Worm (Caenorhabditis elegans) whole organism, late embryonic: ENCODE measurements around the gene srw-2.

Experiments
- C38D4.7 ChIP-seq: fragments of 200-800 bp; sonication (Bioruptor generic); optimal IDR thresholded peaks from 2 replicates; lab custom pipeline; 2018; ENCODE audit warnings: mild to moderate bottlenecking, missing genetic modification characterization, moderate library complexity, missing compliant biosample characterization
- F13H6.1 ChIP-seq: sonication (generic microtip); optimal IDR thresholded peaks from 2 replicates; lab custom pipeline; 2016; ENCODE audit warnings: missing genetic modification characterization, missing compliant biosample characterization
- ceh-14 ChIP-seq: sonication (generic microtip); optimal IDR thresholded peaks from 2 replicates; lab custom pipeline; 2016; ENCODE audit warnings: missing genotype, missing genetic modification characterization, missing compliant biosample characterization
- ceh-18 ChIP-seq: sonication (generic microtip); optimal IDR thresholded peaks from 2 replicates; lab custom pipeline; 2016; ENCODE audit warnings: missing genetic modification characterization, missing compliant biosample characterization
- ceh-2 ChIP-seq: sonication (generic microtip); optimal IDR thresholded peaks from 2 replicates; lab custom pipeline; 2016; ENCODE audit warnings: missing genotype, missing genetic modification characterization, missing compliant biosample characterization
- ceh-22 ChIP-seq: sonication (generic microtip); optimal IDR thresholded peaks from 2 replicates; lab custom pipeline; 2017; ENCODE audit warnings: missing biosample characterization, missing genetic modification characterization
- ceh-30 ChIP-seq: fragments of 150-350 bp; optimal IDR thresholded peaks from 2 replicates; lab custom pipeline; 2014; ENCODE audit warnings: missing biosample characterization, missing genetic modification characterization
- ceh-34 ChIP-seq: sonication (generic microtip); optimal IDR thresholded peaks from 2 replicates; lab custom pipeline; 2016; ENCODE audit warnings: mild to moderate bottlenecking, missing genetic modification characterization, missing compliant biosample characterization
- ceh-9 ChIP-seq: sonication (generic microtip); optimal IDR thresholded peaks from 2 replicates; lab custom pipeline; 2016; ENCODE audit warnings: mild to moderate bottlenecking, missing genetic modification characterization, inconsistent platforms, missing compliant biosample characterization
- dmd-4 ChIP-seq: sonication (generic microtip); optimal IDR thresholded peaks from 2 replicates; lab custom pipeline; 2016; ENCODE audit warnings: borderline replicate concordance, missing genetic modification characterization, missing compliant biosample characterization
- dve-1 ChIP-seq: sonication (generic microtip); optimal IDR thresholded peaks from 2 replicates; lab custom pipeline; 2017; ENCODE audit warnings: antibody characterized with exemption, mild to moderate bottlenecking, missing genetic modification characterization, missing compliant biosample characterization
- eyg-1 ChIP-seq: sonication (generic microtip); optimal IDR thresholded peaks from 2 replicates; lab custom pipeline; 2016; ENCODE audit warnings: missing genotype, missing genetic modification characterization, missing compliant biosample characterization
- fax-1 ChIP-seq: sonication (generic microtip); optimal IDR thresholded peaks from 2 replicates; lab custom pipeline; 2016; ENCODE audit warnings: missing genotype, missing genetic modification characterization, missing compliant biosample characterization
- fkh-6 ChIP-seq: sonication (generic microtip); optimal IDR thresholded peaks from 2 replicates; lab custom pipeline; 2016; ENCODE audit warnings: missing genetic modification characterization, missing compliant biosample characterization
- gmeb-2 ChIP-seq: sonication (generic microtip); optimal IDR thresholded peaks from 2 replicates; lab custom pipeline; 2016; ENCODE audit warnings: missing genetic modification characterization, inconsistent platforms, missing compliant biosample characterization
- hlh-15 ChIP-seq: sonication (generic microtip); optimal IDR thresholded peaks from 2 replicates; lab custom pipeline; 2016; ENCODE audit warnings: missing genetic modification characterization, missing compliant biosample characterization
- hlh-30 ChIP-seq: sonication (generic microtip); optimal IDR thresholded peaks from 2 replicates; lab custom pipeline; 2017; ENCODE audit warnings: antibody characterized with exemption, missing genetic modification characterization, missing compliant biosample characterization; ENCODE audit not compliant: insufficient read depth
- hlh-8 ChIP-seq: sonication (generic microtip); optimal IDR thresholded peaks from 2 replicates; lab custom pipeline; 2016; ENCODE audit warnings: missing genotype, missing genetic modification characterization, missing compliant biosample characterization
- lim-6 ChIP-seq: sonication (generic microtip); optimal IDR thresholded peaks from 2 replicates; lab custom pipeline; 2016; ENCODE audit warnings: missing genetic modification characterization, missing compliant biosample characterization
- lin-11 ChIP-seq: fragments of 200-800 bp; sonication (Bioruptor generic); optimal IDR thresholded peaks from 2 replicates; lab custom pipeline; 2018; ENCODE audit warnings: mild to moderate bottlenecking, missing genetic modification characterization, missing compliant biosample characterization
- madf-2 ChIP-seq: sonication (generic microtip); optimal IDR thresholded peaks from 2 replicates; lab custom pipeline; 2017; ENCODE audit warnings: missing genetic modification characterization, missing compliant biosample characterization
- nfya-1 ChIP-seq: sonication (generic microtip); optimal IDR thresholded peaks from 2 replicates; lab custom pipeline; 2017; ENCODE audit warnings: missing genetic modification characterization, mild to moderate bottlenecking, missing compliant biosample characterization, antibody characterized with exemption, moderate library complexity
- nhr-11 ChIP-seq: fragments of 150-350 bp; optimal IDR thresholded peaks from 2 replicates; lab custom pipeline; 2014; ENCODE audit warnings: missing biosample characterization, missing genetic modification characterization
- npax-4 ChIP-seq: sonication (generic microtip); optimal IDR thresholded peaks from 2 replicates; lab custom pipeline; 2016; ENCODE audit warnings: missing genetic modification characterization, missing compliant biosample characterization
- pag-3 ChIP-seq: sonication (generic microtip); optimal IDR thresholded peaks from 2 replicates; lab custom pipeline; 2016; ENCODE audit warnings: missing compliant biosample characterization, missing genetic modification characterization, borderline replicate concordance
- pat-9 ChIP-seq: fragments of 200-800 bp; sonication (Bioruptor generic); optimal IDR thresholded peaks from 2 replicates; lab custom pipeline; 2018; ENCODE audit warnings: mild to moderate bottlenecking, missing genetic modification characterization, moderate library complexity, missing compliant biosample characterization
- pax-1 ChIP-seq: fragments of 150-350 bp; optimal IDR thresholded peaks from 2 replicates; lab custom pipeline; 2014; ENCODE audit warnings: missing biosample characterization, missing genetic modification characterization
- pqm-1 ChIP-seq: sonication (generic microtip); optimal IDR thresholded peaks from 2 replicates; lab custom pipeline; 2016; ENCODE audit warnings: missing genetic modification characterization, missing compliant biosample characterization
- rnt-1 ChIP-seq: sonication (generic microtip); optimal IDR thresholded peaks from 2 replicates; lab custom pipeline; 2016; ENCODE audit warnings: missing genetic modification characterization, missing compliant biosample characterization
- sdc-2 ChIP-seq: sonication (generic microtip); optimal IDR thresholded peaks from 2 replicates; lab custom pipeline; 2016; ENCODE audit warnings: missing genotype, missing genetic modification characterization, missing compliant biosample characterization
- sox-4 ChIP-seq: sonication (generic microtip); optimal IDR thresholded peaks from 2 replicates; lab custom pipeline; 2017; ENCODE audit warnings: mild to moderate bottlenecking, missing genetic modification characterization, inconsistent platforms, missing compliant biosample characterization
- tbx-7 ChIP-seq: sonication (generic microtip); optimal IDR thresholded peaks from 2 replicates; lab custom pipeline; 2016; ENCODE audit warnings: missing genotype, missing genetic modification characterization, missing compliant biosample characterization
- ttx-3 ChIP-seq: sonication (generic microtip); optimal IDR thresholded peaks from 2 replicates; lab custom pipeline; 2016; ENCODE audit warnings: missing genetic modification reagents, missing genetic modification characterization, missing compliant biosample characterization
- unc-3 ChIP-seq, 2 experiments: fragments of 200-800 bp in 1 of 2; sonication (Bioruptor generic) in 1 of 2; sonication (generic microtip) in 1 of 2; conservative IDR thresholded peaks in 1 of 2; optimal IDR thresholded peaks in 1 of 2; 2 replicates each; pipeline versions ENCODE4 v1.3.6 to Lab custom; 2016 to 2022; ENCODE audit warnings: missing compliant biosample characterization in 2 of 2, missing genetic modification characterization in 2 of 2, missing genetic modification reagents in 1 of 2
- unc-42 ChIP-seq: sonication (generic microtip); optimal IDR thresholded peaks from 2 replicates; lab custom pipeline; 2016; ENCODE audit warnings: missing genotype, missing genetic modification characterization, missing compliant biosample characterization
- unc-55 ChIP-seq: sonication (generic microtip); optimal IDR thresholded peaks from 2 replicates; lab custom pipeline; 2017; ENCODE audit warnings: missing biosample characterization, missing genetic modification reagents, missing genetic modification characterization
- unc-86 ChIP-seq: sonication (generic microtip); optimal IDR thresholded peaks from 2 replicates; lab custom pipeline; 2016; ENCODE audit warnings: missing genetic modification characterization, missing compliant biosample characterization
- ztf-16 ChIP-seq: sonication (generic microtip); optimal IDR thresholded peaks from 2 replicates; lab custom pipeline; 2017; ENCODE audit warnings: missing genetic modification characterization, missing compliant biosample characterization

Gene srw-2

DNA sequence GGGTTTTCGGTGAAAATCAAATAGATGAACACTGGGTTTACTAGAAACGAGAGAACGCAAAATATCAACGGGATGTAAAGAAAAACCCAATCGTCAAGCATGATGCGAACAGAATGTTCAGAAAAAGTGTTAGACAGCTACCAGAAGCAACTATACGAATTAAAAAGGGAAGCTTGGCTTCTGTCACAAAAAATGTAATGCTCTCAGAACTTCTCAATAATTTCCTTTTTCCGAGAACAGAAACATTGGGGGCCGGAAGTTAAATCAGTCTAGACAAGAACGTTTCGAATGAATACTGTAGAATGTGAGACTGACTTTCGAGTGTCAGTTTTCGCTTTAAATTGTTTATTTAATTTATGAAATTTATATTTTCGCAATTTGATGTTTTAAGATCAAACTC, 29.1 kb downstream of the srw-2 start, which contains the start of gene srj-54:
srj-54 (minus strand) TSS at position 101 of the 400 bp plus-strand sequence.
- TF ChIP-seq lim-6 (tag; lab: Kevin White, UChicago): no peak
- no peak for TF ChIP-seq tbx-7
- no peak for TF ChIP-seq hlh-8
- TF ChIP-seq hlh-30 (tag; lab: Kevin White, UChicago): no peak
- TF ChIP-seq ceh-18 (tag; lab: Kevin White, UChicago): no peak
- no peak for TF ChIP-seq pat-9 (tag; lab: Kevin White, UChicago)
- TF ChIP-seq ceh-30: no peak
- no peak for TF ChIP-seq C38D4.7 (GFP tag; lab: Kevin White, UChicago)
- no peak for TF ChIP-seq lin-11 (tag; lab: Kevin White, UChicago)
- no peak for TF ChIP-seq unc-42 (tag; lab: Kevin White, UChicago)
- TF ChIP-seq ztf-16 (tag; lab: Kevin White, UChicago): no peak
- no peak for TF ChIP-seq ttx-3 (tag; lab: Kevin White, UChicago)
- TF ChIP-seq ceh-14 (tag; lab: Kevin White, UChicago): no peak
- TF ChIP-seq unc-86: no peak
- no peak for TF ChIP-seq unc-3 (GFP tag; conservative IDR thresholded peaks at IDR 0.05; lab: Robert Waterston, UW)
- no peak for TF ChIP-seq unc-3 (tag; optimal IDR thresholded peaks at IDR 0.05; lab: Kevin White, UChicago)
- TF ChIP-seq sox-4 (tag; lab: Kevin White, UChicago): no peak
- TF ChIP-seq pag-3: no peak
- TF ChIP-seq sdc-2: no peak
- no peak for TF ChIP-seq dve-1 (tag; lab: Kevin White, UChicago)
- TF ChIP-seq ceh-22 (tag; lab: Kevin White, UChicago): no peak
- TF ChIP-seq, all 69 proteins: peak for 0

DNA sequence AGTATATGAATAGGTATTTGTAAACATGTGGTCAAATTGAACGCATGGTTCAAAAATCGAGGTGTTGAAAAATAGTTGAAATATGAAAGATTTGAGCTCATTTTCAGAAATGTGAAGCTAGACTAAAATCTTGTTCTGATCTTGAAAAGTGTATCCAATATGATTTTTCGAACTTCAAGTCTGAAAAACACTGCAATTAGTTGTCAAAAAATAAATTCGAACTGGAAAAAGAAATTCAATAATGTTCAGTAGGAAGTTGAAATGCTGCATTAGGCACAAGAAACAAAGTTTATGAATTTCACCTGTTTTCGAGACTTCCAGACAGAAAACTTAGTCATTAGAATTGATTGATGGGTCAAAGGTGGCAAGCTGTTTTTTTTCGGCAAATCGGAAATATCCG, 30.8 kb downstream of the srw-2 start, which contains the start of gene srh-270:
srh-270 (minus strand) TSS at position 101 of the 400 bp plus-strand sequence.
- no peak for TF ChIP-seq fkh-6
- TF ChIP-seq unc-55 (GFP tag; lab: Kevin White, UChicago): no peak
- TF ChIP-seq ceh-18 (tag; lab: Kevin White, UChicago): no peak
- TF ChIP-seq pax-1 (tag; lab: Kevin White, UChicago): no peak
- no peak for TF ChIP-seq ceh-2 (tag; lab: Kevin White, UChicago)
- no peak for TF ChIP-seq hlh-30 (tag; lab: Kevin White, UChicago)
- TF ChIP-seq pat-9 (tag; lab: Kevin White, UChicago): no peak
- TF ChIP-seq dmd-4 (tag; lab: Kevin White, UChicago): no peak
- no peak for TF ChIP-seq lim-6 (tag; lab: Kevin White, UChicago)
- TF ChIP-seq ceh-34 (tag; lab: Kevin White, UChicago): no peak
- TF ChIP-seq ceh-9 (tag; lab: Kevin White, UChicago): no peak
- TF ChIP-seq fax-1 (tag; lab: Kevin White, UChicago): no peak
- TF ChIP-seq nhr-11 (tag; lab: Kevin White, UChicago): no peak
- TF ChIP-seq madf-2 (tag; lab: Kevin White, UChicago): no peak
- no peak for TF ChIP-seq nfya-1
- no peak for TF ChIP-seq eyg-1 (tag; lab: Kevin White, UChicago)
- no peak for TF ChIP-seq rnt-1 (tag; lab: Kevin White, UChicago)
- no peak for TF ChIP-seq ceh-14 (tag; lab: Kevin White, UChicago)

DNA sequence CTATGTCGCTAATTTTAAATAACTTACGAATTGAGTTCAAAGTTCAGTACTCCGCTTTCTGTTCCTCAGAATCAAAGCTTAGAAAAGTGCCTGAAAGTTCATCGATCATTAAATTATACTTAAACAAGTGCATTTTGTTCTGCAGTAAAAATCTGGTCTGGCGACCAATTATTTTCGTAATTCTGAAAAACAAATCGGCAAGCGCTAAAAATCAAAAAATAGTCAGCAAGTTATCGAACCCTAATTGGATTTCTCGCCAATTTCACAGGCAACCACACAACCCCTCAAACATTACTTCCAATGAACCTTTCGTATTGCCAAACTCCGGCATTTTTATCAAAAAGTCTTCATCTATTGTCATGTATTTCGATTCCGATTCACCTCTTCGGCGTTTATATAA, 32.4 kb downstream of the srw-2 start, which contains the start of gene srh-272:
srh-272 (plus strand) TSS at position 301 of the 400 bp plus-strand sequence.
- TF ChIP-seq pqm-1 (tag; lab: Kevin White, UChicago): no peak
- TF ChIP-seq, all 69 proteins: peak for 0

DNA sequence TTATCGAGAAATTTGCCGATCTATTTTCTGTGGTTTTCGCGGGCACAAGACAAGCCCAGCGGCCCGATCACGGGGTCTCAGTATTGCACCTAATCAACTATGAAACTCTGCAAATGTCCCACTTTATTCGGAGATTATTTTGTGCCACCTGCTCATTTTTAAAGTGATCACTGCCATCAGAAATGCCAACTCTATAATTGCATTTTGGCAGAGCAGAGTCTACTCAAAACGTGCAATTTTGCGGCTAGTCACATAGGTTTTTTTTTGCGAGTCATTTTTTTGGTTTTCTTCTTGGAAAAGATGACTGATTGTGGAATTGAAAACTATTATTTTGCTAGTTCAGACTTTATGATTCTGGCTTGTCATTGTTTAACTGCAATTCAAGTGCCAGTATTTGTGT, 34.2 kb downstream of the srw-2 start, which contains the start of gene srh-240:
srh-240 (plus strand) TSS at position 301 of the 400 bp plus-strand sequence.
- TF ChIP-seq npax-4 (tag; lab: Kevin White, UChicago): no peak
- TF ChIP-seq gmeb-2 (tag; lab: Kevin White, UChicago): no peak
- no peak for TF ChIP-seq hlh-15 (tag; lab: Kevin White, UChicago)
- no peak for TF ChIP-seq ztf-16 (tag; lab: Kevin White, UChicago)
- no peak for TF ChIP-seq F13H6.1
- TF ChIP-seq eyg-1 (tag; lab: Kevin White, UChicago): no peak
- no peak for TF ChIP-seq ceh-18 (tag; lab: Kevin White, UChicago)
- no peak for TF ChIP-seq ceh-34 (tag; lab: Kevin White, UChicago)
- TF ChIP-seq hlh-8: no peak
- TF ChIP-seq tbx-7: no peak
